Fruit fly (Drosophila melanogaster) whole organism, prepupa: Measurements from ENCODE around the gene GluRIA.

ENCODE experiments used
- CG11902 ChIP-seq: fragments of 200-800 bp; sonication (Bioruptor generic); optimal IDR thresholded peaks from 3 replicates; lab custom pipeline; 2016; ENCODE audit warnings: missing biosample characterization, missing genetic modification characterization
- CG16779 ChIP-seq: fragments of 200-800 bp; sonication (Bioruptor generic); optimal IDR thresholded peaks from 3 replicates; lab custom pipeline; 2017; ENCODE audit warnings: missing biosample characterization, mild to moderate bottlenecking, missing genetic modification characterization
- CG3032 ChIP-seq: fragments of 200-800 bp; optimal IDR thresholded peaks from 2 replicates; lab custom pipeline; 2019; ENCODE audit warnings: missing biosample characterization, mild to moderate bottlenecking, missing genetic modification characterization, moderate library complexity
- CG3919 ChIP-seq: fragments of 200-800 bp; sonication (Bioruptor generic); optimal IDR thresholded peaks from 3 replicates; lab custom pipeline; 2016; ENCODE audit warnings: missing biosample characterization, missing genetic modification characterization
- CG6163 ChIP-seq: fragments of 200-800 bp; sonication (Bioruptor generic); IDR thresholded peaks from 3 replicates; pipeline ENCODE4 v1.3.6; 2022; ENCODE audit warnings: missing biosample characterization, missing genetic modification characterization
- CG8119 ChIP-seq: fragments of 200-800 bp; sonication (Bioruptor generic); IDR thresholded peaks from 3 replicates; pipeline ENCODE4 v1.3.6; 2022; ENCODE audit warnings: missing biosample characterization, missing genetic modification characterization
- Sox14 ChIP-seq: fragments of 200-800 bp; sonication (Bioruptor generic); optimal IDR thresholded peaks from 3 replicates; lab custom pipeline; 2016; ENCODE audit warnings: missing biosample characterization, missing genetic modification characterization
- Sox15 ChIP-seq: fragments of 200-800 bp; sonication (Bioruptor generic); optimal IDR thresholded peaks from 3 replicates; lab custom pipeline; 2016; ENCODE audit warnings: missing biosample characterization, missing genetic modification characterization
- acj6 ChIP-seq: fragments of 200-800 bp; sonication (Bioruptor generic); optimal IDR thresholded peaks from 3 replicates; lab custom pipeline; 2016; ENCODE audit warnings: missing biosample characterization, missing genetic modification characterization
- cyc ChIP-seq: fragments of 200-800 bp; sonication (Bioruptor generic); optimal IDR thresholded peaks from 3 replicates; lab custom pipeline; 2016; ENCODE audit warnings: missing biosample characterization, missing genetic modification characterization
- fd85E ChIP-seq: fragments of 200-800 bp; sonication (Bioruptor generic); optimal IDR thresholded peaks from 3 replicates; lab custom pipeline; 2016; ENCODE audit warnings: missing biosample characterization, missing genetic modification characterization

- TF ChIP-seq CG16779 (no peak), CG6163 (GFP tag; lab: Robert Waterston, UW) (no peak), Sox14 (GFP tag; lab: Kevin White, UChicago) (no peak), acj6 (GFP tag; lab: Kevin White, UChicago) (no peak), CG8119 (GFP tag; lab: Robert Waterston, UW) (no peak), Sox15 (GFP tag; lab: Kevin White, UChicago) (no peak), CG11902 (no peak), cyc (GFP tag; lab: Kevin White, UChicago) (no peak), CG3032 (no peak), CG3919 (GFP tag; lab: Kevin White, UChicago) (no peak), fd85E (GFP tag; lab: Kevin White, UChicago) (no peak)
Measured at dm6 chr3L:6667716-6668115, 43.9 kb downstream of the GluRIA start, which contains the start of gene Grl65a.
